Worm (Caenorhabditis elegans): Measurements from ENCODE around the gene plpr-1.

Gene plpr-1

ce11 chrII:11270829-11271228 is 48.7 kb downstream of the plpr-1 start:
- no peak for TF ChIP-seq mml-1 (tag; optimal IDR thresholded peaks at IDR 0.05)
- no peak for TF ChIP-seq nhr-76 (tag; optimal IDR thresholded peaks at IDR 0.05)
- TF ChIP-seq ceh-82 (tag; optimal IDR thresholded peaks at IDR 0.05): no peak

DNA sequence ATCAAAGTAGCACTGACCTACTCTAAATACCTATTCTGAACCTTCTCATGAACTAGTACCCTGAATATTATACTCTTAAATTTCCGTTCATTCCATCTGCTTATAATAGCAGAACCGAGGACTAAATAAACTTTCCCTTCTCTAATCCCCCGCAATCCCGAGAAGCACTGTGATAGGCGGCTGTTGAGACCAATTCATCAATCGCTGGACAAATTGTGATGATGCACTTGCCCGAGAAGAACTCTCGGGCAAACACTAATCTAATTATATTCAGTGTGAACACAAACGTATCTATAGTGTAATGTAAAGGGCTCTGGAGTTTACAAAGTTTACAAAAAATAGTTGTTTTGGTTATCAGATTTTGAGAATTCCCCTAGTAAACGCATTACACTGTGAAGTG is 52.8 kb downstream of the plpr-1 start:
- TF ChIP-seq lin-39 (tag; optimal IDR thresholded peaks at IDR 0.05) (no peak), ceh-82 (tag; optimal IDR thresholded peaks at IDR 0.05) (no peak)

DNA sequence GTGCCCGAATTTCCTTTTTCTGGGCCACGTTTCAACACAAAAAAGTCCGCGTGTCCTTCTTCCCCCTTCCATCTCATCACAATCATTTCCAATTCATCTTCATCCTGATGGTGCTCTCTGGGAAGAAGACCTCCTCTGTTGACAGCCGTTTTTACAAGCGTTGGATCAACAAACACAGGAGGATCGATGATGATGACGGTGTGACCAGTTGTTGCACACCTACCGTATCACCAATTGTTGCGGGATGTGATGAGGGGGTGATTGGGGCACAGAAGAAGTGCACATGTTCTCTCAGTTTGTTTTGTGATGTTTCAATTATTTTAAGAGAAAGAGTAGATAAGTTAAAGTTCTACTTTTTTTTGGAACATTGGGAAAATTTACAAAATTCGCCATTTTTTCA is 53.4 kb downstream of the plpr-1 start:
- peak; percentile 28 for TF ChIP-seq lin-39 (tag; optimal IDR thresholded peaks at IDR 0.05)
- TF ChIP-seq nfya-1 (tag; optimal IDR thresholded peaks at IDR 0.05; ENCODE audit: insufficient read depth): peak; percentile 25
- TF ChIP-seq nhr-76 (tag; optimal IDR thresholded peaks at IDR 0.05): no peak
- TF ChIP-seq fkh-10 (GFP tag; optimal IDR thresholded peaks at IDR 0.05): no peak
- TF ChIP-seq nhr-23 (tag; optimal IDR thresholded peaks at IDR 0.05): no peak
